Worm (Caenorhabditis elegans) whole organism, early embryonic: ENCODE measurements around the gene dhrs-4.

ENCODE experiments used
- aly-1 ChIP-seq: sonication (generic microtip); optimal IDR thresholded peaks from 2 replicates; lab custom pipeline; 2016; ENCODE audit warnings: missing genetic modification characterization, missing compliant biosample characterization
- ama-1 ChIP-seq: fragments of 150-350 bp; optimal IDR thresholded peaks from 2 replicates; lab custom pipeline; 2014
- ceh-13 ChIP-seq: fragments of 200-800 bp; sonication (Bioruptor generic); optimal IDR thresholded peaks from 2 replicates; lab custom pipeline; 2018; ENCODE audit warnings: mild to moderate bottlenecking, missing genetic modification characterization, missing compliant biosample characterization
- hmg-4 ChIP-seq: fragments of 200-800 bp; sonication (Bioruptor generic); optimal IDR thresholded peaks from 2 replicates; lab custom pipeline; 2018; ENCODE audit warnings: mild to moderate bottlenecking, missing genetic modification characterization, missing compliant biosample characterization
- pes-1 ChIP-seq: fragments of 200-800 bp; sonication (Bioruptor generic); IDR thresholded peaks from 2 replicates; pipeline ENCODE4 v1.3.6; 2022; ENCODE audit warnings: missing genetic modification reagents, missing genetic modification characterization, missing compliant biosample characterization
- scrt-1 ChIP-seq: fragments of 200-800 bp; sonication (Bioruptor generic); IDR thresholded peaks from 2 replicates; pipeline ENCODE4 v1.3.6; 2022; ENCODE audit warnings: missing genetic modification characterization, missing compliant biosample characterization
- sea-1 ChIP-seq: fragments of 200-800 bp; sonication (Bioruptor generic); conservative IDR thresholded peaks from 2 replicates; pipeline ENCODE4 v1.3.6; 2022; ENCODE audit warnings: missing genetic modification characterization, missing compliant biosample characterization
- tbx-11 ChIP-seq: fragments of 200-800 bp; sonication (Bioruptor generic); IDR thresholded peaks from 2 replicates; pipeline ENCODE4 v1.3.6; 2022; ENCODE audit warnings: missing genetic modification characterization, missing compliant biosample characterization
- tbx-37 ChIP-seq: fragments of 200-800 bp; sonication (Bioruptor generic); conservative IDR thresholded peaks from 2 replicates; pipeline ENCODE4 v1.3.6; 2022; ENCODE audit warnings: missing genetic modification reagents, missing genetic modification characterization, missing compliant biosample characterization
- tra-4 ChIP-seq: sonication (generic microtip); optimal IDR thresholded peaks from 2 replicates; lab custom pipeline; 2017; ENCODE audit warnings: missing genetic modification characterization, missing compliant biosample characterization

- TF ChIP-seq hmg-4 (GFP tag; lab: Kevin White, UChicago) (no peak), tbx-37 (no peak), ama-1 (no peak), scrt-1 (GFP tag; lab: Robert Waterston, UW) (no peak), tra-4 (no peak), aly-1 (tag; lab: Kevin White, UChicago) (no peak), pes-1 (GFP tag; lab: Robert Waterston, UW) (no peak), ceh-13 (no peak), sea-1 (GFP tag; lab: Robert Waterston, UW) (no peak), tbx-11 (GFP tag; lab: Robert Waterston, UW) (no peak)
Measured at ce11 chrV:12943399-12943798, 21.0 kb downstream of the dhrs-4 start.
